Fruit fly (Drosophila melanogaster): ENCODE measurements around the gene DIP-alpha.
A peak's percentile ranks its signal among the peaks of the same experiment; 100 is the strongest.

- TF ChIP-seq tj (GFP tag; optimal IDR thresholded peaks at IDR 0.05) (peak; percentile 21), Mnt (GFP tag; optimal IDR thresholded peaks at IDR 0.05) (no peak), CG33017 (tag; optimal IDR thresholded peaks at IDR 0.05) (peak; percentile 78), ovo (GFP tag; optimal IDR thresholded peaks at IDR 0.05) (no peak), CG1620 (GFP tag; optimal IDR thresholded peaks at IDR 0.05) (no peak), CG12768 (GFP tag; optimal IDR thresholded peaks at IDR 0.05) (peak; percentile 44)
Observed at dm6 chrX:3545849-3546518, 25.5 kb downstream of the DIP-alpha start.

All from whole organism, adult.